Fruit fly (Drosophila melanogaster) whole organism: Measurements from ENCODE around the gene Vajk3.

Source experiments
- CG8478 ChIP-seq: fragments of >200 bp; optimal IDR thresholded peaks from 2 replicates; lab custom pipeline; 2018; ENCODE audit warnings: inconsistent platforms
- EcR ChIP-seq, 2 experiments: fragments of >200 bp; optimal IDR thresholded peaks; 2 replicates each; lab custom pipeline; 2017; ENCODE audit warnings: missing biosample characterization in 2 of 2, missing genetic modification characterization in 2 of 2, missing genetic modification reagents in 2 of 2
- pan ChIP-seq: fragments of >200 bp; optimal IDR thresholded peaks from 2 replicates; lab custom pipeline; 2017
- psq ChIP-seq: fragments of >200 bp; optimal IDR thresholded peaks from 2 replicates; lab custom pipeline; 2017

DNA sequence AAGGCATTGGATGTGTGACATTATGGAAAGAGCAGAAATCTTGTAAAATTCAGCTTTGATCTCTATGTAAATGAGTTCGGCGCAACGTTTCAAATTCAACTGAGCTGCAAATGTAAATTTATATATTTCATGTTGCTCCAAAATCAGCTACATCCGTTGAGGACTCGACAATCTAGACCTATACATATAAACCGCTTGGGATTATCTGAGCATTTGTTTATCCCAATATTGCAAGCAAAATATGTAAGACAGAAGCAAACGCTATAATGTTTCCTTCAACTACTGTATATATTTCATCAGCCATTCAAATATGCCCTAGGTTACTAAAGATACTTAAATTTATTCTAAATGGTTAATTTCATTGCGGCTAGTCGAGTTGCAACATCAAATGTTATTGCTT lies 29.4 kb upstream of the Vajk3 start, which contains the start of gene NimC1:
- TF ChIP-seq pan (no peak), psq (lab: Kevin White, UChicago) (no peak), CG8478 (lab: Kevin White, UChicago) (no peak), EcR (GFP tag; optimal IDR thresholded peaks at IDR 0.05; lab: Kevin White, UChicago) (no peak)
